Worm (Caenorhabditis elegans) whole organism, L1 larva: ENCODE measurements around the gene gei-1.
A peak's percentile ranks its signal among the peaks of the same experiment; 100 is the strongest.

ENCODE experiments used
- aha-1 ChIP-seq: fragments of 150-350 bp; optimal IDR thresholded peaks from 2 replicates; lab custom pipeline; 2014; ENCODE audit warnings: missing biosample characterization, missing genetic modification characterization
- aly-2 ChIP-seq: fragments of 150-350 bp; optimal IDR thresholded peaks from 2 replicates; lab custom pipeline; 2014; ENCODE audit warnings: missing biosample characterization, missing genetic modification characterization
- blmp-1 ChIP-seq: fragments of 150-350 bp; optimal IDR thresholded peaks from 2 replicates; lab custom pipeline; 2014; ENCODE audit warnings: missing biosample characterization, missing genetic modification characterization
- ceh-8 ChIP-seq: fragments of 200-800 bp; sonication (Bioruptor generic); optimal IDR thresholded peaks from 2 replicates; lab custom pipeline; 2018; ENCODE audit warnings: mild to moderate bottlenecking, missing genetic modification characterization, moderate library complexity, missing compliant biosample characterization
- ceh-82 ChIP-seq, 3 experiments: fragments of 150-350 bp in 1 of 3; sonication (generic microtip) in 2 of 3; optimal IDR thresholded peaks; 2 replicates each; lab custom pipeline; 2014 to 2017; ENCODE audit warnings: missing biosample characterization in 3 of 3, missing genetic modification characterization in 3 of 3
- ceh-90 ChIP-seq: sonication (generic microtip); optimal IDR thresholded peaks from 2 replicates; lab custom pipeline; 2016; ENCODE audit warnings: missing genetic modification characterization, missing compliant biosample characterization
- ces-1 ChIP-seq: fragments of 150-350 bp; optimal IDR thresholded peaks from 2 replicates; lab custom pipeline; 2014; ENCODE audit warnings: missing biosample characterization, missing genetic modification reagents, missing genetic modification characterization
- dsc-1 ChIP-seq: sonication (generic microtip); optimal IDR thresholded peaks from 2 replicates; lab custom pipeline; 2016; ENCODE audit warnings: mild to moderate bottlenecking, missing genetic modification characterization, missing compliant biosample characterization
- efl-1 ChIP-seq, 4 experiments: fragments of 150-350 bp; optimal IDR thresholded peaks in 3 of 4; peaks in 1 of 4; 1 replicate in 1 of 4; 2 replicates in 3 of 4; lab custom pipeline; 2014; ENCODE audit warnings: missing biosample characterization in 2 of 4, missing genetic modification characterization in 2 of 4, missing genetic modification reagents in 2 of 4
- egl-13 ChIP-seq: sonication (generic microtip); optimal IDR thresholded peaks from 2 replicates; lab custom pipeline; 2016; ENCODE audit warnings: missing genotype, missing genetic modification reagents, missing genetic modification characterization, missing compliant biosample characterization
- egl-27 ChIP-seq, 2 experiments: fragments of 150-350 bp in 1 of 2; sonication (generic microtip); optimal IDR thresholded peaks; 3 replicates each; lab custom pipeline; 2017 to 2018; ENCODE audit warnings: missing biosample characterization in 2 of 2, missing genetic modification characterization in 2 of 2, missing genetic modification reagents in 2 of 2
- elt-2 ChIP-seq: sonication (generic microtip); optimal IDR thresholded peaks from 2 replicates; lab custom pipeline; 2016; ENCODE audit warnings: missing genetic modification characterization, mild to moderate bottlenecking, inconsistent platforms, missing compliant biosample characterization, missing genetic modification reagents
- elt-3 ChIP-seq, 6 experiments: fragments of 150-350 bp in 1 of 6; sonication (generic microtip); optimal IDR thresholded peaks; 2 replicates each; lab custom pipeline; 2017 to 2018; ENCODE audit warnings: missing biosample characterization in 6 of 6, missing genetic modification characterization in 6 of 6, inconsistent platforms in 1 of 6
- ets-5 ChIP-seq: fragments of 200-800 bp; sonication (Bioruptor generic); IDR thresholded peaks from 2 replicates; pipeline ENCODE4 v1.3.6; 2022; ENCODE audit warnings: missing genetic modification characterization, missing compliant biosample characterization
- fkh-4 ChIP-seq: sonication (generic microtip); optimal IDR thresholded peaks from 2 replicates; lab custom pipeline; 2016; ENCODE audit warnings: missing compliant biosample characterization, missing genetic modification characterization, borderline replicate concordance
- fos-1 ChIP-seq: fragments of 150-350 bp; optimal IDR thresholded peaks from 2 replicates; lab custom pipeline; 2014; ENCODE audit warnings: missing biosample characterization, missing genetic modification characterization
- hlh-17 ChIP-seq: fragments of 200-800 bp; sonication (Bioruptor generic); optimal IDR thresholded peaks from 2 replicates; lab custom pipeline; 2018; ENCODE audit warnings: missing genetic modification characterization, mild to moderate bottlenecking, missing compliant biosample characterization, moderate library complexity, borderline replicate concordance
- irx-1 ChIP-seq: sonication (generic microtip); optimal IDR thresholded peaks from 2 replicates; lab custom pipeline; 2016; ENCODE audit warnings: missing genetic modification characterization, missing compliant biosample characterization
- jun-1 ChIP-seq: fragments of 150-350 bp; optimal IDR thresholded peaks from 2 replicates; lab custom pipeline; 2014; ENCODE audit warnings: missing biosample characterization, missing genetic modification reagents, missing genetic modification characterization
- lin-13 ChIP-seq: fragments of 150-350 bp; optimal IDR thresholded peaks from 2 replicates; lab custom pipeline; 2014; ENCODE audit warnings: missing biosample characterization, missing genetic modification reagents, missing genetic modification characterization
- lin-14 ChIP-seq: fragments of 200-800 bp; sonication (Bioruptor generic); optimal IDR thresholded peaks from 2 replicates; lab custom pipeline; 2018; ENCODE audit warnings: mild to moderate bottlenecking, missing genetic modification characterization, moderate library complexity, missing compliant biosample characterization
- lin-35 ChIP-seq, 2 experiments: fragments of 150-350 bp; optimal IDR thresholded peaks; 2 replicates each; lab custom pipeline; 2014; ENCODE audit warnings: missing biosample characterization in 2 of 2, missing genetic modification characterization in 2 of 2, missing genetic modification reagents in 2 of 2
- mdl-1 ChIP-seq, 2 experiments: fragments of 150-350 bp; optimal IDR thresholded peaks; 2 replicates each; lab custom pipeline; 2014 to 2017; ENCODE audit warnings: missing biosample characterization in 2 of 2, missing genetic modification characterization in 2 of 2, inconsistent platforms in 1 of 2
- mef-2 ChIP-seq: fragments of 150-350 bp; optimal IDR thresholded peaks from 2 replicates; lab custom pipeline; 2014; ENCODE audit warnings: missing biosample characterization, missing genetic modification characterization
- mep-1 ChIP-seq: fragments of 150-350 bp; optimal IDR thresholded peaks from 2 replicates; lab custom pipeline; 2014; ENCODE audit warnings: missing biosample characterization, missing genetic modification characterization
- nhr-12 ChIP-seq: sonication (generic microtip); optimal IDR thresholded peaks from 2 replicates; lab custom pipeline; 2017; ENCODE audit warnings: missing biosample characterization, missing genetic modification characterization
- nhr-237 ChIP-seq: fragments of 150-350 bp; optimal IDR thresholded peaks from 2 replicates; lab custom pipeline; 2014; ENCODE audit warnings: missing biosample characterization, missing genetic modification characterization
- nhr-71 ChIP-seq: sonication (generic microtip); optimal IDR thresholded peaks from 2 replicates; lab custom pipeline; 2016; ENCODE audit warnings: mild to moderate bottlenecking, missing genetic modification characterization, moderate library complexity, missing compliant biosample characterization
- nhr-77 ChIP-seq: fragments of 150-350 bp; optimal IDR thresholded peaks from 2 replicates; lab custom pipeline; 2014; ENCODE audit warnings: missing biosample characterization, missing genetic modification characterization
- nhr-90 ChIP-seq: sonication (generic microtip); optimal IDR thresholded peaks from 2 replicates; lab custom pipeline; 2016; ENCODE audit warnings: mild to moderate bottlenecking, missing genetic modification characterization, missing compliant biosample characterization; ENCODE audit not compliant: poor library complexity
- pax-3 ChIP-seq: fragments of 200-800 bp; sonication (Bioruptor generic); optimal IDR thresholded peaks from 2 replicates; lab custom pipeline; 2018; ENCODE audit warnings: mild to moderate bottlenecking, missing genetic modification characterization, moderate library complexity, missing compliant biosample characterization
- skn-1 ChIP-seq: fragments of 150-350 bp; optimal IDR thresholded peaks from 2 replicates; lab custom pipeline; 2014; ENCODE audit warnings: missing biosample characterization, missing genetic modification characterization
- snu-23 ChIP-seq: sonication (generic microtip); optimal IDR thresholded peaks from 2 replicates; lab custom pipeline; 2016; ENCODE audit warnings: missing genetic modification characterization, missing compliant biosample characterization
- swsn-7 ChIP-seq: sonication (generic microtip); optimal IDR thresholded peaks from 2 replicates; lab custom pipeline; 2016; ENCODE audit warnings: missing genetic modification characterization, missing compliant biosample characterization
- unc-62 ChIP-seq: fragments of 150-350 bp; optimal IDR thresholded peaks from 2 replicates; lab custom pipeline; 2014; ENCODE audit warnings: missing biosample characterization, missing genetic modification reagents, missing genetic modification characterization
- unc-86 ChIP-seq: sonication (generic microtip); optimal IDR thresholded peaks from 2 replicates; lab custom pipeline; 2016; ENCODE audit warnings: missing genetic modification characterization, missing compliant biosample characterization
- xbp-1 ChIP-seq: sonication (generic microtip); optimal IDR thresholded peaks from 2 replicates; lab custom pipeline; 2016; ENCODE audit warnings: missing genetic modification characterization, missing compliant biosample characterization

The gei-1 gene

DNA sequence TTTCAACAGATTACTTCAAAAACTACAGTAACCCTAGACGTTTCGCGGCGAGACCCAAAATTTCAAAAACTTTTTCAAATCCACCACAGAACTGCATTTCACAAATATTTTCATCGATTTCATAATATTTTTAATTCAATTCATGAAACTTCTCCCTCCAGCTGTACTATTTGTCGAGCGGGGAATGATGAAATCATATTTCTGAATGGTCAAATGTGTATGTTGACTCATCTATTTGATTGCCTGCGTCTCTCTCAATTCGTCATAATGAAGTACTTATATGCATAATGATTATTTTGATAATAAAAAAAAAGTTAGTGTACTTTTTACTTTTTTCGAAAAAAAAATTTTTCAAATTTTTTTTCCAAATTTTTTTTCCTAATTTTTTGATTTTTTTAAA is 38.4 kb upstream of the gei-1 start:
- TF ChIP-seq skn-1 (tag; lab: Kevin White, UChicago), result peak; percentile 70
- no peak for TF ChIP-seq lin-35 (GFP tag; optimal IDR thresholded peaks at IDR 0.05; lab: Kevin White, UChicago)
- TF ChIP-seq jun-1 (tag; lab: Kevin White, UChicago), result peak; percentile 62
- no peak for TF ChIP-seq unc-86

DNA sequence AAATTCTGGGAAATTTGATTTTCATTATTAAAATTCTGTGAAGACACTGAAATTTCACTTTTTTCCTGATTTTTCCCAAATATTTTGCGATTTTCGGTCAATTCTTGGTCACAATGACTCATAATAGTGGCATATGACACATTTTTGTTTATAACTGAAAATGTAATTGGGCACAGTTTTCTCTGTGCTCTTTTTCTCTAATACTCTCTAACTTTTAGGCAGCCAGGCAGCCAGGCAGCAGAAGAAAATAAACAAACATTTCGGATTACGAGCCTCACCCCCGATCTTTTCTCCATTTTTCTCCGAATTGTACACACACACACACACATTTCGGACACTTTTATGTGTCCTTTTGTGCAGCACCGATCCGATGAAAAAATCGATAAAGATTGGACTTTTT is 37.3 kb upstream of the gei-1 start:
- TF ChIP-seq ceh-82 (tag; optimal IDR thresholded peaks at IDR 0.05; lab: Kevin White, UChicago) (peak in 1 of 3 experiments; percentile 9), fos-1 (tag; lab: Kevin White, UChicago) (peak; percentile 0), irx-1 (tag; lab: Kevin White, UChicago) (peak; percentile 20), nhr-90 (tag; lab: Kevin White, UChicago) (no peak), nhr-77 (tag; lab: Kevin White, UChicago) (peak; percentile 7), nhr-71 (tag; lab: Kevin White, UChicago) (peak; percentile 21), fkh-4 (tag; lab: Kevin White, UChicago) (no peak), xbp-1 (no peak), nhr-12 (tag; lab: Kevin White, UChicago) (no peak), lin-14 (peak; percentile 51)
- TF ChIP-seq, all 84 proteins: peak for 6

DNA sequence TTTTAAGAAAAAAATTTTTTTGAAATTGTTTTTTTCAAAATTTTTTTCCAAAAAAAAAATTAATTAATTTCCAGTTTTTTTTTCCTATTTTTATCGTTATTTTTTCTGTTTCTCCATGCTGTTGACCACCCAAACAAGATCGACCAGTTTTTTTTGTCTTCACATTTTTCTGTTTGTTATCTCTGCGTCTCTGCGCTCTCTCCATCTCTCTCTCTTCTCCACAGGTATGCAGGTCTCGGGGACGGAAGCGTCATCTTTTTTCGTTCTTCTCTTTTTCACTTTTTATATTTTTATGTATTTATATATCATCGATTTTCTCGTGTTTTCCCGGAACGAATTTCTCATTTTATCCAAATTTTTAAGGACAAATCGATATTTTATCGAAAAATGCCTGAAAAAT is 35.7 kb upstream of the gei-1 start:
- TF ChIP-seq lin-13 (no peak), skn-1 (tag; lab: Kevin White, UChicago) (peak; percentile 4), egl-27 (tag; optimal IDR thresholded peaks at IDR 0.05; lab: Kevin White, UChicago) (no peak), nhr-237 (no peak), nhr-71 (tag; lab: Kevin White, UChicago) (peak; percentile 28), unc-62 (GFP tag; lab: Kevin White, UChicago) (no peak), dsc-1 (tag; lab: Kevin White, UChicago) (no peak), ces-1 (GFP tag; lab: Kevin White, UChicago) (no peak), elt-2 (tag; lab: Kevin White, UChicago) (no peak), blmp-1 (peak; percentile 91), pax-3 (tag; lab: Kevin White, UChicago) (no peak), ceh-8 (no peak), mdl-1 (tag; optimal IDR thresholded peaks at IDR 0.05; lab: Kevin White, UChicago) (no peak), mep-1 (tag; lab: Kevin White, UChicago) (peak; percentile 37), unc-86 (no peak), egl-13 (tag; lab: Kevin White, UChicago) (no peak), ets-5 (no peak), aha-1 (tag; lab: Kevin White, UChicago) (no peak), nhr-77 (tag; lab: Kevin White, UChicago) (no peak), swsn-7 (no peak), hlh-17 (GFP tag; lab: Kevin White, UChicago) (no peak), snu-23 (GFP tag; lab: Kevin White, UChicago) (peak; percentile 27), lin-35 (GFP tag; optimal IDR thresholded peaks at IDR 0.05; lab: Kevin White, UChicago) (peak in 1 of 2 experiments; percentile 20), ceh-82 (tag; optimal IDR thresholded peaks at IDR 0.05; lab: Kevin White, UChicago) (no peak), ceh-90 (tag; lab: Kevin White, UChicago) (no peak), mef-2 (tag; lab: Kevin White, UChicago) (no peak), efl-1 (optimal IDR thresholded peaks at IDR 0.05; lab: Kevin White, UChicago) (peak in 1 of 2 experiments; percentile 4), efl-1 (GFP tag; optimal IDR thresholded peaks at IDR 0.05 in 1 of 2; lab: Kevin White, UChicago) (no peak), elt-3 (tag; optimal IDR thresholded peaks at IDR 0.05; lab: Kevin White, UChicago) (no peak), fkh-4 (tag; lab: Kevin White, UChicago) (no peak), aly-2 (no peak)
- TF ChIP-seq, all 84 proteins: peak for 7
